Fruit fly (Drosophila melanogaster) whole organism, embryonic: ENCODE data around the gene Pdfr.
A peak's percentile ranks its signal among the peaks of the same experiment; 100 is the strongest.

Source experiments
- B-H2 ChIP-seq: fragments of 200-800 bp; sonication (Bioruptor generic); optimal IDR thresholded peaks from 2 replicates; lab custom pipeline; 2018; ENCODE audit warnings: missing biosample characterization, mild to moderate bottlenecking, missing genetic modification characterization
- CG10209 ChIP-seq: fragments of 200-800 bp; sonication (Bioruptor generic); optimal IDR thresholded peaks from 3 replicates; lab custom pipeline; 2017; ENCODE audit warnings: missing biosample characterization, mild to moderate bottlenecking, missing genetic modification characterization, missing genetic modification reagents
- CG10267 ChIP-seq: fragments of 200-800 bp; sonication (Bioruptor generic); optimal IDR thresholded peaks from 2 replicates; lab custom pipeline; 2018; ENCODE audit warnings: missing biosample characterization, mild to moderate bottlenecking, missing genetic modification characterization, moderate library complexity
- CG10462 ChIP-seq: fragments of 200-800 bp; sonication (Bioruptor generic); optimal IDR thresholded peaks from 2 replicates; lab custom pipeline; 2016; ENCODE audit warnings: missing biosample characterization, missing genetic modification characterization
- CG10543 ChIP-seq: fragments of 200-800 bp; sonication (Bioruptor generic); optimal IDR thresholded peaks from 3 replicates; lab custom pipeline; 2017; ENCODE audit warnings: missing biosample characterization, mild to moderate bottlenecking, missing genetic modification characterization, moderate library complexity
- CG11456 ChIP-seq: fragments of 200-800 bp; sonication (Bioruptor generic); IDR thresholded peaks from 3 replicates; pipeline ENCODE4 v1.3.6; 2022; ENCODE audit warnings: missing biosample characterization, missing genetic modification characterization
- CG12659 ChIP-seq: fragments of 200-800 bp; sonication (Bioruptor generic); optimal IDR thresholded peaks from 3 replicates; lab custom pipeline; 2017; ENCODE audit warnings: mild to moderate bottlenecking, missing biosample characterization, missing genetic modification reagents, missing genetic modification characterization
- CG15601 ChIP-seq: fragments of 200-800 bp; sonication (Bioruptor generic); optimal IDR thresholded peaks from 3 replicates; lab custom pipeline; 2019; ENCODE audit warnings: missing biosample characterization, mild to moderate bottlenecking, missing genetic modification characterization, moderate library complexity
- CG15696 ChIP-seq: fragments of 200-800 bp; sonication (Bioruptor generic); optimal IDR thresholded peaks from 2 replicates; lab custom pipeline; 2019; ENCODE audit warnings: missing biosample characterization, mild to moderate bottlenecking, missing genetic modification characterization, moderate library complexity
- CG16779 ChIP-seq: fragments of 200-800 bp; sonication (Bioruptor generic); IDR thresholded peaks from 2 replicates; pipeline ENCODE4 v1.3.6; 2022; ENCODE audit warnings: missing biosample characterization, missing genetic modification characterization
- CG17328 ChIP-seq: fragments of 200-800 bp; sonication (Bioruptor generic); IDR thresholded peaks from 2 replicates; pipeline ENCODE4 v1.3.6; 2022; ENCODE audit warnings: missing biosample characterization, missing genetic modification characterization
- CG18764 ChIP-seq: fragments of 200-800 bp; sonication (Bioruptor generic); optimal IDR thresholded peaks from 3 replicates; lab custom pipeline; 2016; ENCODE audit warnings: missing biosample characterization, missing genetic modification characterization
- CG31441 ChIP-seq: fragments of 200-800 bp; sonication (Bioruptor generic); IDR thresholded peaks from 2 replicates; pipeline ENCODE4 v1.3.6; 2022; ENCODE audit warnings: missing biosample characterization, missing genetic modification characterization
- CG33213 ChIP-seq: fragments of 200-800 bp; sonication (Bioruptor generic); optimal IDR thresholded peaks from 3 replicates; lab custom pipeline; 2016; ENCODE audit warnings: missing biosample characterization, missing genetic modification characterization
- CG34224 ChIP-seq: fragments of 200-800 bp; sonication (Bioruptor generic); IDR thresholded peaks from 3 replicates; pipeline ENCODE4 v1.3.6; 2022; ENCODE audit warnings: missing biosample characterization, missing genetic modification characterization; ENCODE audit not compliant: partially characterized antibody
- CG3838 ChIP-seq: fragments of 200-800 bp; sonication (Bioruptor generic); optimal IDR thresholded peaks from 3 replicates; lab custom pipeline; 2016; ENCODE audit warnings: missing biosample characterization, missing genetic modification characterization
- CG4328 ChIP-seq: fragments of 200-800 bp; sonication (Bioruptor generic); optimal IDR thresholded peaks from 3 replicates; lab custom pipeline; 2017; ENCODE audit warnings: missing biosample characterization, missing genetic modification reagents, missing genetic modification characterization
- CG4404 ChIP-seq: fragments of 200-800 bp; sonication (Bioruptor generic); IDR thresholded peaks from 2 replicates; pipeline ENCODE4 v1.3.6; 2022; ENCODE audit warnings: missing biosample characterization, missing genetic modification characterization
- CG4730 ChIP-seq: fragments of 200-800 bp; sonication (Bioruptor generic); IDR thresholded peaks from 2 replicates; pipeline ENCODE4 v1.3.6; 2022; ENCODE audit warnings: missing biosample characterization, missing genetic modification characterization
- CG5953 ChIP-seq: fragments of 200-800 bp; sonication (Bioruptor generic); IDR thresholded peaks from 2 replicates; pipeline ENCODE4 v1.3.6; 2022; ENCODE audit warnings: missing biosample characterization, missing genetic modification characterization
- CG7357 ChIP-seq: fragments of 200-800 bp; sonication (Bioruptor generic); IDR thresholded peaks from 3 replicates; pipeline ENCODE4 v1.3.6; 2022; ENCODE audit warnings: missing biosample characterization, missing genetic modification characterization
- CG7987 ChIP-seq: fragments of 200-800 bp; sonication (Bioruptor generic); optimal IDR thresholded peaks from 2 replicates; lab custom pipeline; 2018; ENCODE audit warnings: missing biosample characterization, mild to moderate bottlenecking, missing genetic modification characterization, moderate library complexity
- CG8478 ChIP-seq: fragments of >200 bp; optimal IDR thresholded peaks from 2 replicates; lab custom pipeline; 2018
- Camta ChIP-seq: fragments of 200-800 bp; sonication (Bioruptor generic); optimal IDR thresholded peaks from 2 replicates; lab custom pipeline; 2016; ENCODE audit warnings: missing biosample characterization, missing genetic modification characterization
- D19A ChIP-seq: fragments of 200-800 bp; optimal IDR thresholded peaks from 3 replicates; lab custom pipeline; 2019; ENCODE audit warnings: missing biosample characterization, mild to moderate bottlenecking, missing genetic modification characterization, moderate library complexity
- Doc2 ChIP-seq: fragments of 200-800 bp; sonication (Bioruptor generic); IDR thresholded peaks from 2 replicates; pipeline ENCODE4 v1.3.6; 2022; ENCODE audit warnings: missing biosample characterization, missing genetic modification characterization
- Gsc ChIP-seq: fragments of 200-800 bp; sonication (Bioruptor generic); IDR thresholded peaks from 2 replicates; pipeline ENCODE4 v1.3.6; 2022; ENCODE audit warnings: missing biosample characterization, missing genetic modification characterization
- H15 ChIP-seq: fragments of 200-800 bp; sonication (Bioruptor generic); IDR thresholded peaks from 3 replicates; pipeline ENCODE4 v1.3.6; 2022; ENCODE audit warnings: missing biosample characterization, missing genetic modification characterization
- HLH54F ChIP-seq: fragments of 200-800 bp; sonication (Bioruptor generic); optimal IDR thresholded peaks from 3 replicates; lab custom pipeline; 2016; ENCODE audit warnings: missing biosample characterization, missing genetic modification characterization
- Spps ChIP-seq: fragments of 200-800 bp; sonication (Bioruptor generic); optimal IDR thresholded peaks from 2 replicates; lab custom pipeline; 2018; ENCODE audit warnings: missing biosample characterization, mild to moderate bottlenecking, missing genetic modification characterization
- bab2 ChIP-seq: fragments of 200-800 bp; sonication (Bioruptor generic); optimal IDR thresholded peaks from 2 replicates; lab custom pipeline; 2016; ENCODE audit warnings: missing biosample characterization, missing genetic modification characterization
- bcd ChIP-seq: fragments of 200-800 bp; sonication (Bioruptor generic); optimal IDR thresholded peaks from 2 replicates; lab custom pipeline; 2017; ENCODE audit warnings: missing biosample characterization, mild to moderate bottlenecking, missing genetic modification characterization
- crc ChIP-seq: fragments of 200-800 bp; sonication (Bioruptor generic); optimal IDR thresholded peaks from 2 replicates; lab custom pipeline; 2016; ENCODE audit warnings: missing biosample characterization, missing genetic modification characterization
- da ChIP-seq: fragments of 200-800 bp; sonication (Bioruptor generic); optimal IDR thresholded peaks from 2 replicates; lab custom pipeline; 2016; ENCODE audit warnings: missing biosample characterization, missing genetic modification characterization
- dm ChIP-seq: fragments of 200-800 bp; sonication (Bioruptor generic); optimal IDR thresholded peaks from 3 replicates; lab custom pipeline; 2016; ENCODE audit warnings: missing biosample characterization, missing genetic modification characterization
- dysf ChIP-seq: fragments of 200-800 bp; sonication (Bioruptor generic); IDR thresholded peaks from 3 replicates; pipeline ENCODE4 v1.3.6; 2022; ENCODE audit warnings: missing biosample characterization, missing genetic modification characterization
- fu2 ChIP-seq: fragments of 200-800 bp; sonication (Bioruptor generic); optimal IDR thresholded peaks from 2 replicates; lab custom pipeline; 2016; ENCODE audit warnings: missing biosample characterization, missing genetic modification characterization
- lab ChIP-seq: fragments of 200-800 bp; sonication (Bioruptor generic); optimal IDR thresholded peaks from 3 replicates; lab custom pipeline; 2017; ENCODE audit warnings: missing biosample characterization, missing genetic modification characterization, mild to moderate bottlenecking, moderate library complexity, missing genetic modification reagents
- mirr ChIP-seq: fragments of 200-800 bp; sonication (Bioruptor generic); optimal IDR thresholded peaks from 3 replicates; lab custom pipeline; 2018; ENCODE audit warnings: missing biosample characterization, mild to moderate bottlenecking, missing genetic modification characterization
- otp ChIP-seq: fragments of 200-800 bp; sonication (Bioruptor generic); IDR thresholded peaks from 3 replicates; pipeline ENCODE4, ENCODE4 v1.3.6; 2022; ENCODE audit warnings: missing biosample characterization, missing genetic modification characterization
- ro ChIP-seq: fragments of 200-800 bp; sonication (Bioruptor generic); IDR thresholded peaks from 2 replicates; pipeline ENCODE4 v1.3.6; 2022; ENCODE audit warnings: missing biosample characterization, missing genetic modification characterization
- salm ChIP-seq: fragments of 200-800 bp; sonication (Bioruptor generic); optimal IDR thresholded peaks from 2 replicates; lab custom pipeline; 2018; ENCODE audit warnings: missing biosample characterization, mild to moderate bottlenecking, missing genetic modification characterization
- sens-2 ChIP-seq: fragments of 200-800 bp; sonication (Bioruptor generic); IDR thresholded peaks from 2 replicates; pipeline ENCODE4 v1.3.6; 2022; ENCODE audit warnings: missing biosample characterization, missing genetic modification characterization
- sim ChIP-seq: fragments of 200-800 bp; sonication (Bioruptor generic); IDR thresholded peaks from 2 replicates; pipeline ENCODE4 v1.3.6; 2022; ENCODE audit warnings: missing biosample characterization, missing genetic modification characterization
- slou ChIP-seq: fragments of 200-800 bp; sonication (Bioruptor generic); optimal IDR thresholded peaks from 3 replicates; lab custom pipeline; 2016; ENCODE audit warnings: missing biosample characterization, missing genetic modification characterization
- ssp ChIP-seq: fragments of 200-800 bp; sonication (Bioruptor generic); IDR thresholded peaks from 2 replicates; pipeline ENCODE4 v1.3.6; 2022; ENCODE audit warnings: missing biosample characterization, missing genetic modification characterization
- stwl ChIP-seq: fragments of 200-800 bp; sonication (Bioruptor generic); optimal IDR thresholded peaks from 3 replicates; lab custom pipeline; 2018; ENCODE audit warnings: missing biosample characterization, mild to moderate bottlenecking, missing genetic modification characterization, moderate library complexity
- tup ChIP-seq: fragments of 200-800 bp; sonication (Bioruptor generic); optimal IDR thresholded peaks from 2 replicates; lab custom pipeline; 2016; ENCODE audit warnings: missing biosample characterization, mild to moderate bottlenecking, missing genetic modification characterization, moderate library complexity
- twi ChIP-seq: fragments of 200-800 bp; optimal IDR thresholded peaks from 2 replicates; lab custom pipeline; 2019; ENCODE audit warnings: missing biosample characterization, mild to moderate bottlenecking, missing genetic modification characterization, moderate library complexity
- tx ChIP-seq: fragments of 200-800 bp; sonication (Bioruptor generic); optimal IDR thresholded peaks from 2 replicates; lab custom pipeline; 2016; ENCODE audit warnings: missing biosample characterization, missing genetic modification characterization
- wek ChIP-seq: fragments of 200-800 bp; sonication (Bioruptor generic); optimal IDR thresholded peaks from 3 replicates; lab custom pipeline; 2018; ENCODE audit warnings: missing biosample characterization, mild to moderate bottlenecking, missing genetic modification characterization, moderate library complexity
- zen ChIP-seq: fragments of 200-800 bp; sonication (Bioruptor generic); optimal IDR thresholded peaks from 3 replicates; lab custom pipeline; 2018; ENCODE audit warnings: missing biosample characterization, mild to moderate bottlenecking, missing genetic modification characterization, moderate library complexity

The Pdfr gene

DNA sequence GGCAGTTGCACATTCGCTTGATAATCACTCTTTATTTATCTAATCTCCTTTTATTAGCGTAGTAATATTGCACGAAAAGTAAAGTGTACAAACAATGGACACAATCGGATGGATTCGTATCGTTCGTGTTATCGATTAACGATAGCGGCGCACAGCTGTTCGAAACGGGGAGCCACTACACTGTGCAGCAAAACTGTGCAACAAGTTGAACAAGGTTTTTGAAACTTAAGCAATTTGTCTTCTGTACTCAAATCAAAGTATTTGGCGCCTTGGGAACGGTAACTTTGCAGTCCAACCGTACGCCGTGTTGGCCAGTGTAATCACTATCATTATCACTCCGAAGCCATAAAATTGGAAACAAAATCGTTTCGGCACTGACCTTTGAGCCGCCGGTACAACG, 67.6 kb downstream of the Pdfr start, which contains the start of the genes Tsp3A and Seipin:
TSS of gene Tsp3A (minus strand) at position 88 of the 400 bp plus-strand sequence.
TSS of gene Seipin (plus strand) at position 149 of the 400 bp plus-strand sequence.
- TF ChIP-seq B-H2 (GFP tag; lab: Kevin White, UChicago) = peak; percentile 44
- peak; percentile 88 for TF ChIP-seq CG12659 (GFP tag; lab: Kevin White, UChicago)
- peak; percentile 74 for TF ChIP-seq CG5953
- peak; percentile 94 for TF ChIP-seq CG11456
- peak; percentile 60 for TF ChIP-seq CG4328 (GFP tag; lab: Kevin White, UChicago)
- TF ChIP-seq Gsc (GFP tag; lab: Robert Waterston, UW) = peak; percentile 51
- no peak for TF ChIP-seq CG18764 (GFP tag; lab: Kevin White, UChicago)
- peak; percentile 6; the same call in 1 of the 2 replicates for TF ChIP-seq ro (GFP tag; lab: Robert Waterston, UW)
- no peak for TF ChIP-seq Spps (tag; lab: Kevin White, UChicago)
- TF ChIP-seq CG15601 (tag; lab: Kevin White, UChicago) = no peak
- TF ChIP-seq CG4404 (GFP tag; lab: Robert Waterston, UW) = peak; percentile 16; the same call in 1 of the 2 replicates
- TF ChIP-seq twi (tag; lab: Kevin White, UChicago) = peak; percentile 37
- TF ChIP-seq fu2 (GFP tag; lab: Kevin White, UChicago) = peak; percentile 45
- TF ChIP-seq CG31441 (GFP tag; lab: Robert Waterston, UW) = no peak; the same call in 1 of the 2 replicates
- TF ChIP-seq otp (GFP tag; lab: Robert Waterston, UW) = peak; percentile 77
- peak; percentile 45 for TF ChIP-seq sens-2
- peak; percentile 73 for TF ChIP-seq dm (GFP tag; lab: Kevin White, UChicago)
- TF ChIP-seq CG7987 = peak; percentile 84
- peak; percentile 83 for TF ChIP-seq CG17328 (GFP tag; lab: Robert Waterston, UW)
- TF ChIP-seq Camta (GFP tag; lab: Kevin White, UChicago) = peak; percentile 72
- peak; percentile 79 for TF ChIP-seq crc (GFP tag; lab: Kevin White, UChicago)
- TF ChIP-seq CG15696 (tag; lab: Kevin White, UChicago) = peak; percentile 36
- peak; percentile 73 for TF ChIP-seq salm (tag; lab: Kevin White, UChicago)
- TF ChIP-seq CG10462 (GFP tag; lab: Kevin White, UChicago) = peak; percentile 46
- TF ChIP-seq HLH54F = peak; percentile 82
- no peak for TF ChIP-seq CG8478 (lab: Kevin White, UChicago)
- TF ChIP-seq CG16779 (GFP tag; lab: Robert Waterston, UW) = peak; percentile 92
- TF ChIP-seq CG10209 = peak; percentile 80
- peak; percentile 49 for TF ChIP-seq tup
- TF ChIP-seq slou (GFP tag; lab: Kevin White, UChicago) = no peak
- peak; percentile 63 for TF ChIP-seq CG34224 (GFP tag; lab: Robert Waterston, UW)
- peak; percentile 73 for TF ChIP-seq CG7357 (GFP tag; lab: Robert Waterston, UW)
- TF ChIP-seq da (GFP tag; lab: Kevin White, UChicago) = peak; percentile 69
- no peak for TF ChIP-seq CG3838
- TF ChIP-seq D19A (tag; lab: Kevin White, UChicago) = no peak
- TF ChIP-seq CG10267 (tag; lab: Kevin White, UChicago) = peak; percentile 67
- peak; percentile 64 for TF ChIP-seq wek (GFP tag; lab: Kevin White, UChicago)
- TF ChIP-seq ssp (GFP tag; lab: Robert Waterston, UW) = peak; percentile 61
- TF ChIP-seq CG10543 (GFP tag; lab: Kevin White, UChicago) = peak; percentile 70
- TF ChIP-seq CG33213 (GFP tag; lab: Kevin White, UChicago) = peak; percentile 79
- peak; percentile 28 for TF ChIP-seq stwl
- TF ChIP-seq dysf (GFP tag; lab: Robert Waterston, UW) = peak; percentile 94
- TF ChIP-seq zen (tag; lab: Kevin White, UChicago) = peak; percentile 38
- TF ChIP-seq bcd = peak; percentile 87
- TF ChIP-seq Doc2 (GFP tag; lab: Robert Waterston, UW) = no peak
- peak; percentile 77 for TF ChIP-seq CG4730 (GFP tag; lab: Robert Waterston, UW)
- peak; percentile 75 for TF ChIP-seq H15 (GFP tag; lab: Robert Waterston, UW)
- TF ChIP-seq lab (GFP tag; lab: Kevin White, UChicago) = peak; percentile 97
- peak; percentile 47; the same call in 1 of the 2 replicates for TF ChIP-seq sim
- peak; percentile 66 for TF ChIP-seq tx (GFP tag; lab: Kevin White, UChicago)
- TF ChIP-seq mirr (GFP tag; lab: Kevin White, UChicago) = peak; percentile 92
- TF ChIP-seq bab2 (GFP tag; lab: Kevin White, UChicago) = peak; percentile 77
